Fruit fly (Drosophila melanogaster) whole organism, adult: ENCODE data around the gene PolD1.

Source experiments
- CG11617 ChIP-seq: fragments of 200-800 bp; sonication (Bioruptor generic); optimal IDR thresholded peaks from 2 replicates; lab custom pipeline; 2017; ENCODE audit warnings: mild to moderate bottlenecking, missing biosample characterization, missing genetic modification reagents, missing genetic modification characterization
- CG12768 ChIP-seq: fragments of 200-800 bp; sonication (Bioruptor generic); optimal IDR thresholded peaks from 2 replicates; lab custom pipeline; 2017; ENCODE audit warnings: missing biosample characterization, missing genetic modification characterization, mild to moderate bottlenecking, moderate library complexity, missing genetic modification reagents
- CG14711 ChIP-seq: fragments of 200-800 bp; sonication (Bioruptor generic); optimal IDR thresholded peaks from 2 replicates; lab custom pipeline; 2018; ENCODE audit warnings: missing biosample characterization, mild to moderate bottlenecking, missing genetic modification characterization, moderate library complexity
- CG1620 ChIP-seq: fragments of 200-800 bp; sonication (Bioruptor generic); optimal IDR thresholded peaks from 2 replicates; lab custom pipeline; 2016; ENCODE audit warnings: missing biosample characterization, missing genetic modification characterization
- CG33017 ChIP-seq: fragments of 200-800 bp; sonication (Bioruptor generic); optimal IDR thresholded peaks from 2 replicates; lab custom pipeline; 2018; ENCODE audit warnings: missing biosample characterization, mild to moderate bottlenecking, missing genetic modification characterization, moderate library complexity
- CG5204 ChIP-seq: fragments of 200-800 bp; sonication (Bioruptor generic); optimal IDR thresholded peaks from 2 replicates; lab custom pipeline; 2016; ENCODE audit warnings: missing biosample characterization, missing genetic modification characterization
- CG7045 ChIP-seq: fragments of 200-800 bp; sonication (Bioruptor generic); optimal IDR thresholded peaks from 2 replicates; lab custom pipeline; 2017; ENCODE audit warnings: missing biosample characterization, mild to moderate bottlenecking, missing genetic modification characterization
- CG7101 ChIP-seq: fragments of 200-800 bp; sonication (Bioruptor generic); optimal IDR thresholded peaks from 2 replicates; lab custom pipeline; 2018; ENCODE audit warnings: missing biosample characterization, mild to moderate bottlenecking, missing genetic modification characterization, moderate library complexity
- Clk ChIP-seq: fragments of 200-800 bp; sonication (Bioruptor generic); optimal IDR thresholded peaks from 2 replicates; lab custom pipeline; 2017; ENCODE audit warnings: missing biosample characterization, missing genetic modification characterization
- Crg-1 ChIP-seq: fragments of 200-800 bp; sonication (Bioruptor generic); optimal IDR thresholded peaks from 2 replicates; lab custom pipeline; 2016; ENCODE audit warnings: missing biosample characterization, missing genetic modification characterization
- Hr96 ChIP-seq: fragments of 200-800 bp; sonication (Bioruptor generic); optimal IDR thresholded peaks from 2 replicates; lab custom pipeline; 2016; ENCODE audit warnings: missing biosample characterization, missing genetic modification characterization
- Mnt ChIP-seq: fragments of 200-800 bp; sonication (Bioruptor generic); optimal IDR thresholded peaks from 2 replicates; lab custom pipeline; 2016; ENCODE audit warnings: missing biosample characterization, mild to moderate bottlenecking, missing genetic modification characterization
- bab1 ChIP-seq: fragments of 200-800 bp; sonication (Bioruptor generic); optimal IDR thresholded peaks from 3 replicates; lab custom pipeline; 2019; ENCODE audit warnings: missing biosample characterization, mild to moderate bottlenecking, missing genetic modification characterization, moderate library complexity
- cic ChIP-seq: fragments of 200-800 bp; sonication (Bioruptor generic); optimal IDR thresholded peaks from 2 replicates; lab custom pipeline; 2017; ENCODE audit warnings: missing biosample characterization, mild to moderate bottlenecking, missing genetic modification characterization, moderate library complexity
- cnc ChIP-seq, 2 experiments: fragments of >200 bp; optimal IDR thresholded peaks; 2 replicates each; lab custom pipeline; 2017
- kay ChIP-seq: fragments of 200-800 bp; sonication (Bioruptor generic); peaks from one replicate; lab custom pipeline; 2016; ENCODE audit warnings: missing biosample characterization, missing genetic modification characterization, borderline replicate concordance
- ovo ChIP-seq: fragments of 200-800 bp; sonication (Bioruptor generic); optimal IDR thresholded peaks from 2 replicates; lab custom pipeline; 2016; ENCODE audit warnings: missing biosample characterization, missing genetic modification characterization
- pad ChIP-seq: fragments of 200-800 bp; sonication (Bioruptor generic); optimal IDR thresholded peaks from 3 replicates; lab custom pipeline; 2017; ENCODE audit warnings: missing biosample characterization, missing genetic modification characterization, mild to moderate bottlenecking, moderate library complexity, missing genetic modification reagents
- tj ChIP-seq: fragments of 200-800 bp; sonication (Bioruptor generic); optimal IDR thresholded peaks from 3 replicates; lab custom pipeline; 2017; ENCODE audit warnings: missing biosample characterization, mild to moderate bottlenecking, missing genetic modification characterization, moderate library complexity
- toe ChIP-seq: fragments of 200-800 bp; sonication (Bioruptor generic); optimal IDR thresholded peaks from 2 replicates; lab custom pipeline; 2016; ENCODE audit warnings: missing biosample characterization, missing genetic modification characterization

Gene PolD1

dm6 chr3L:15977565-15977964, 10.1 kb downstream of the PolD1 start:
- no peak for TF ChIP-seq Hr96 (GFP tag; lab: Kevin White, UChicago)
- TF ChIP-seq toe = no peak
- TF ChIP-seq CG5204 (GFP tag; lab: Kevin White, UChicago) = peak; percentile 30
- TF ChIP-seq cic (GFP tag; lab: Kevin White, UChicago) = no peak
- TF ChIP-seq ovo = no peak
- no peak for TF ChIP-seq cnc (optimal IDR thresholded peaks at IDR 0.05; lab: Kevin White, UChicago)
- TF ChIP-seq Crg-1 (GFP tag; lab: Kevin White, UChicago) = no peak
- TF ChIP-seq Mnt (GFP tag; lab: Kevin White, UChicago) = no peak
- no peak for TF ChIP-seq CG12768 (GFP tag; lab: Kevin White, UChicago)
- TF ChIP-seq Clk (GFP tag; lab: Kevin White, UChicago) = no peak
- no peak for TF ChIP-seq kay
- peak; percentile 8 for TF ChIP-seq CG7045 (GFP tag; lab: Kevin White, UChicago)
- peak; percentile 33 for TF ChIP-seq bab1 (GFP tag; lab: Kevin White, UChicago)
- TF ChIP-seq CG14711 (tag; lab: Kevin White, UChicago) = peak; percentile 61
- TF ChIP-seq CG33017 = peak; percentile 39
- no peak for TF ChIP-seq pad
- no peak for TF ChIP-seq CG1620
- TF ChIP-seq CG7101 (tag; lab: Kevin White, UChicago) = peak; percentile 24
- TF ChIP-seq CG11617 (GFP tag; lab: Kevin White, UChicago) = peak; percentile 31
- no peak for TF ChIP-seq tj (GFP tag; lab: Kevin White, UChicago)

dm6 chr3L:15976758-15977157, 10.9 kb downstream of the PolD1 start, which contains the start of gene CG17029:
Gene CG17029, plus strand, starts transcription at chr3L:15976870.
- no peak for TF ChIP-seq Hr96 (GFP tag; lab: Kevin White, UChicago)
- TF ChIP-seq Crg-1 (GFP tag; lab: Kevin White, UChicago) = no peak
- TF ChIP-seq tj (GFP tag; lab: Kevin White, UChicago) = no peak
- TF ChIP-seq CG1620 = no peak
- TF ChIP-seq pad = peak; percentile 16
- TF ChIP-seq CG7045 (GFP tag; lab: Kevin White, UChicago) = no peak
- TF ChIP-seq CG11617 (GFP tag; lab: Kevin White, UChicago) = no peak
- TF ChIP-seq cic (GFP tag; lab: Kevin White, UChicago) = peak; percentile 62
- TF ChIP-seq Clk (GFP tag; lab: Kevin White, UChicago) = no peak
- TF ChIP-seq toe = no peak
- TF ChIP-seq CG33017 = peak; percentile 20
- TF ChIP-seq bab1 (GFP tag; lab: Kevin White, UChicago) = peak; percentile 19
- TF ChIP-seq CG14711 (tag; lab: Kevin White, UChicago) = peak; percentile 88
- no peak for TF ChIP-seq CG7101 (tag; lab: Kevin White, UChicago)
- TF ChIP-seq CG12768 (GFP tag; lab: Kevin White, UChicago) = peak; percentile 82
- no peak for TF ChIP-seq kay
- no peak for TF ChIP-seq CG5204 (GFP tag; lab: Kevin White, UChicago)
- no peak for TF ChIP-seq cnc (optimal IDR thresholded peaks at IDR 0.05; lab: Kevin White, UChicago)
- no peak for TF ChIP-seq Mnt (GFP tag; lab: Kevin White, UChicago)
- no peak for TF ChIP-seq ovo

- TF ChIP-seq CG1620 (no peak), Clk (GFP tag; lab: Kevin White, UChicago) (no peak), Hr96 (GFP tag; lab: Kevin White, UChicago) (no peak), CG33017 (no peak), cic (GFP tag; lab: Kevin White, UChicago) (peak; percentile 43), CG12768 (GFP tag; lab: Kevin White, UChicago) (no peak)
Measured at dm6 chr3L:15975068-15975467, 12.5 kb downstream of the PolD1 start, which contains the start of gene CG17026. Gene CG17026, plus strand, starts transcription at chr3L:15975368.

- TF ChIP-seq CG1620 = no peak
- no peak for TF ChIP-seq toe
- TF ChIP-seq kay = no peak
- TF ChIP-seq ovo = no peak
- TF ChIP-seq bab1 (GFP tag; lab: Kevin White, UChicago) = no peak
- no peak for TF ChIP-seq Hr96 (GFP tag; lab: Kevin White, UChicago)
- TF ChIP-seq CG5204 (GFP tag; lab: Kevin White, UChicago) = no peak
- no peak for TF ChIP-seq Mnt (GFP tag; lab: Kevin White, UChicago)
Measured at dm6 chr3L:15974166-15974565, 13.4 kb downstream of the PolD1 start.

dm6 chr3L:15968686-15969085, 18.9 kb downstream of the PolD1 start:
- TF ChIP-seq bab1 (GFP tag; lab: Kevin White, UChicago) (peak; percentile 5), CG5204 (GFP tag; lab: Kevin White, UChicago) (no peak), cic (GFP tag; lab: Kevin White, UChicago) (peak; percentile 50)

- TF ChIP-seq toe (peak; percentile 65), CG7101 (tag; lab: Kevin White, UChicago) (no peak), CG1620 (peak; percentile 44), CG33017 (no peak), cic (GFP tag; lab: Kevin White, UChicago) (no peak), CG12768 (GFP tag; lab: Kevin White, UChicago) (no peak), Hr96 (GFP tag; lab: Kevin White, UChicago) (peak; percentile 47), tj (GFP tag; lab: Kevin White, UChicago) (no peak), ovo (no peak), CG14711 (tag; lab: Kevin White, UChicago) (peak; percentile 17), bab1 (GFP tag; lab: Kevin White, UChicago) (peak; percentile 76), Mnt (GFP tag; lab: Kevin White, UChicago) (peak; percentile 43), cnc (optimal IDR thresholded peaks at IDR 0.05; lab: Kevin White, UChicago) (no peak), Crg-1 (GFP tag; lab: Kevin White, UChicago) (no peak), Clk (GFP tag; lab: Kevin White, UChicago) (no peak), CG7045 (GFP tag; lab: Kevin White, UChicago) (no peak), CG11617 (GFP tag; lab: Kevin White, UChicago) (peak; percentile 40), pad (no peak), kay (no peak), CG5204 (GFP tag; lab: Kevin White, UChicago) (no peak)
Measured at dm6 chr3L:15967588-15968500, 19.8 kb downstream of the PolD1 start, which contains the start of the genes Brr2 and CG10516. Gene Brr2, minus strand, starts transcription at chr3L:15967872. Gene CG10516, plus strand, starts transcription at chr3L:15968204.
